Worm (Caenorhabditis elegans): ENCODE measurements around the gene ngn-1.

Gene ngn-1

ce11 chrIV:2599634-2600033 lies 28.4 kb downstream of the ngn-1 start (continued):
- no peak for TF ChIP-seq ztf-16 (tag; optimal IDR thresholded peaks at IDR 0.05)
- no peak for TF ChIP-seq pax-1 (tag; optimal IDR thresholded peaks at IDR 0.05)
- TF ChIP-seq gmeb-2 (tag; optimal IDR thresholded peaks at IDR 0.05) = no peak
- no peak for TF ChIP-seq ceh-6 (GFP tag; optimal IDR thresholded peaks at IDR 0.05)
- TF ChIP-seq rnt-1 (tag; optimal IDR thresholded peaks at IDR 0.05) = peak; percentile 26
- no peak for TF ChIP-seq Y22D7AL.16 (tag; optimal IDR thresholded peaks at IDR 0.05)
- TF ChIP-seq fkh-6 (tag; optimal IDR thresholded peaks at IDR 0.05) = peak; percentile 19
- TF ChIP-seq hlh-30 (tag; optimal IDR thresholded peaks at IDR 0.05; ENCODE audit: insufficient read depth) = peak; percentile 98
- no peak for TF ChIP-seq nhr-11 (tag; optimal IDR thresholded peaks at IDR 0.05)
- TF ChIP-seq hlh-13 (GFP tag; optimal IDR thresholded peaks at IDR 0.05) = no peak
- no peak for TF ChIP-seq nhr-232 (tag; optimal IDR thresholded peaks at IDR 0.05)
- TF ChIP-seq nfya-1 (tag; optimal IDR thresholded peaks at IDR 0.05) = peak; percentile 83
- TF ChIP-seq ceh-45 (GFP tag; IDR thresholded peaks at IDR 0.05) = no peak
- peak; percentile 51 for TF ChIP-seq ref-2 (tag; optimal IDR thresholded peaks at IDR 0.05)
- no peak for TF ChIP-seq ceh-30 (tag; optimal IDR thresholded peaks at IDR 0.05)
- no peak for TF ChIP-seq fax-1 (tag; optimal IDR thresholded peaks at IDR 0.05)
- no peak for TF ChIP-seq pqm-1 (tag; optimal IDR thresholded peaks at IDR 0.05)
- TF ChIP-seq ceh-48 (tag; optimal IDR thresholded peaks at IDR 0.05) = peak; percentile 79
- TF ChIP-seq fkh-10 (GFP tag; optimal IDR thresholded peaks at IDR 0.05) = peak; percentile 10
- no peak for TF ChIP-seq pha-4 (tag; optimal IDR thresholded peaks at IDR 0.05)
- TF ChIP-seq ama-1 (optimal IDR thresholded peaks at IDR 0.05) = no peak
- no peak for TF ChIP-seq C38D4.7 (GFP tag; optimal IDR thresholded peaks at IDR 0.05)
- TF ChIP-seq sdc-2 (tag; optimal IDR thresholded peaks at IDR 0.05) = no peak
- no peak for TF ChIP-seq F13H6.1 (tag; optimal IDR thresholded peaks at IDR 0.05)
- TF ChIP-seq T23F11.4 (GFP tag; optimal IDR thresholded peaks at IDR 0.05) = no peak
- no peak for TF ChIP-seq hlh-6 (tag; optimal IDR thresholded peaks at IDR 0.05)
- TF ChIP-seq lin-11 (tag; optimal IDR thresholded peaks at IDR 0.05) = no peak
- TF ChIP-seq ttx-3 (tag; optimal IDR thresholded peaks at IDR 0.05) = no peak
- TF ChIP-seq ceh-14 (tag; optimal IDR thresholded peaks at IDR 0.05) = no peak
- no peak for TF ChIP-seq odd-2 (tag; optimal IDR thresholded peaks at IDR 0.05)
- no peak for TF ChIP-seq madf-2 (tag; optimal IDR thresholded peaks at IDR 0.05)
- no peak for TF ChIP-seq unc-3 (GFP tag; conservative IDR thresholded peaks at IDR 0.05)
- TF ChIP-seq unc-3 (tag; optimal IDR thresholded peaks at IDR 0.05) = no peak
- peak; percentile 80 for TF ChIP-seq tbx-2 (tag; optimal IDR thresholded peaks at IDR 0.05)
- TF ChIP-seq che-1 (tag; optimal IDR thresholded peaks at IDR 0.05) = no peak
- no peak for TF ChIP-seq pat-9 (tag; optimal IDR thresholded peaks at IDR 0.05)
- TF ChIP-seq elt-4 (tag; optimal IDR thresholded peaks at IDR 0.05) = no peak
- no peak for TF ChIP-seq npax-4 (tag; optimal IDR thresholded peaks at IDR 0.05)
- peak; percentile 66 for TF ChIP-seq unc-42 (tag; optimal IDR thresholded peaks at IDR 0.05)
- no peak for TF ChIP-seq elt-2 (tag; optimal IDR thresholded peaks at IDR 0.05)
- peak; percentile 87 for TF ChIP-seq sox-2 (GFP tag; IDR thresholded peaks at IDR 0.05)
- TF ChIP-seq unc-55 (GFP tag; optimal IDR thresholded peaks at IDR 0.05) = peak; percentile 82
- TF ChIP-seq K09A11.1 (tag; optimal IDR thresholded peaks at IDR 0.05; ENCODE audit: insufficient read depth) = peak; percentile 22
- TF ChIP-seq ceh-18 (tag; optimal IDR thresholded peaks at IDR 0.05) = peak; percentile 87
- no peak for TF ChIP-seq unc-86 (tag; optimal IDR thresholded peaks at IDR 0.05)
- no peak for TF ChIP-seq dmd-4 (tag; optimal IDR thresholded peaks at IDR 0.05; ENCODE audit: borderline replicate concordance)
- peak; percentile 16 for TF ChIP-seq pros-1 (tag; optimal IDR thresholded peaks at IDR 0.05)
- no peak for TF ChIP-seq ceh-2 (tag; optimal IDR thresholded peaks at IDR 0.05)
- no peak for TF ChIP-seq pha-2 (tag; optimal IDR thresholded peaks at IDR 0.05)
